Fruit fly (Drosophila melanogaster): ENCODE results near the gene FipoQ.

Gene FipoQ

DNA sequence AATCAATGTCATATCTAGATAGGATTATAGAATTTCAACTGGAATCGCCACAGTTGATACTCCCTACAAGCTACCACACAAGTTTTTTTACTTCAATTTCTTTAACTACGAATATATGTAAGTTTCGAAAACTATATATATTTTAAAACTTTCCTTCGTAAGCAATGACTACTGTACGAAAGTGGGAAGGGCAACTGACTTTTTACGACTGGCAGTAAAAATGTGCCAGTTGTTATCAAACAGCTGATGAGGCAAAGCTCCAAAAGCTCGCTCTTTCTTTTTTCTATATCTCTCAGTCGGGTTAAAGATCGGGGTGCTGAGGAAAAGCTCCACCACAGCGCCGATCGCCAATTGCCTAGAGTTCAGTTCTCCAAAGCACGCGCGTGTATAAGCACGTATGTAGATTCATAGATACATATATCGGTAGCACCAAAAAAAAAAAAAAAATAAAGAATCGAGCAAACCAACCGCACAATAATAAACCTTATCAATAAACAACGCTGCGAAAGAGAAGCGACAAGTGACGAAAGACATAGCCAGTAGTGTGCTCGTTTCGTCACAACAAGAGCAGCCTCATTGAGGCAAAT, 15.5 kb upstream of the FipoQ start (continued):
- TF ChIP-seq Ets96B (tag; optimal IDR thresholded peaks at IDR 0.05) = peak; percentile 38
- TF ChIP-seq fd85E (GFP tag; optimal IDR thresholded peaks at IDR 0.05) = no peak
- peak; percentile 43 for TF ChIP-seq pdm3 (GFP tag; optimal IDR thresholded peaks at IDR 0.05)
- peak; percentile 55 for TF ChIP-seq CG31627 (GFP tag; optimal IDR thresholded peaks at IDR 0.05)
- TF ChIP-seq CG7368 (GFP tag; optimal IDR thresholded peaks at IDR 0.05) = peak; percentile 8
- TF ChIP-seq CG1621 (tag; optimal IDR thresholded peaks at IDR 0.05) = peak; percentile 8
- TF ChIP-seq Smox (GFP tag; optimal IDR thresholded peaks at IDR 0.05) = peak; percentile 43
- TF ChIP-seq salr (GFP tag; optimal IDR thresholded peaks at IDR 0.05) = no peak
- TF ChIP-seq Eip75B (GFP tag; optimal IDR thresholded peaks at IDR 0.05) = peak; percentile 32
- TF ChIP-seq Hr4 (GFP tag; optimal IDR thresholded peaks at IDR 0.05) = peak; percentile 44
- TF ChIP-seq dac (GFP tag; optimal IDR thresholded peaks at IDR 0.05) = no peak
- TF ChIP-seq esn (GFP tag; optimal IDR thresholded peaks at IDR 0.05) = peak; percentile 75
- no peak for TF ChIP-seq Eip93F (GFP tag; optimal IDR thresholded peaks at IDR 0.05)
- peak; percentile 47 for TF ChIP-seq achi (GFP tag; optimal IDR thresholded peaks at IDR 0.05)
- TF ChIP-seq Gug (GFP tag; IDR thresholded peaks at IDR 0.05) = peak; percentile 20; the same call in 1 of the 2 replicates
- peak; percentile 31 for TF ChIP-seq CG4318 (GFP tag; optimal IDR thresholded peaks at IDR 0.05)
- TF ChIP-seq CG8319 (GFP tag; optimal IDR thresholded peaks at IDR 0.05) = peak; percentile 31
- peak; percentile 78 for TF ChIP-seq CG6163 (GFP tag; IDR thresholded peaks at IDR 0.05)
- peak; percentile 76 for TF ChIP-seq Met (GFP tag; optimal IDR thresholded peaks at IDR 0.05)
- no peak for TF ChIP-seq CG11762 (GFP tag; optimal IDR thresholded peaks at IDR 0.05; ENCODE audit: insufficient read depth)
- peak; percentile 51 for TF ChIP-seq CG9139 (GFP tag; optimal IDR thresholded peaks at IDR 0.05)
- no peak for TF ChIP-seq CG6808 (GFP tag; optimal IDR thresholded peaks at IDR 0.05)
- no peak for TF ChIP-seq CG3919 (GFP tag; optimal IDR thresholded peaks at IDR 0.05)
- TF ChIP-seq ss (GFP tag; optimal IDR thresholded peaks at IDR 0.05) = no peak
- TF ChIP-seq CG32006 (GFP tag; optimal IDR thresholded peaks at IDR 0.05) = peak; percentile 26
- peak; percentile 52 for TF ChIP-seq CG6276 (GFP tag; optimal IDR thresholded peaks at IDR 0.05)
- TF ChIP-seq CG6854 (GFP tag; optimal IDR thresholded peaks at IDR 0.05) = peak; percentile 58
- TF ChIP-seq fkh (GFP tag; optimal IDR thresholded peaks at IDR 0.05) = no peak
- peak; percentile 70 for TF ChIP-seq CG8632 (GFP tag; optimal IDR thresholded peaks at IDR 0.05)
- TF ChIP-seq Hr38 (GFP tag; optimal IDR thresholded peaks at IDR 0.05) = no peak
- peak; percentile 29 for TF ChIP-seq CG11902 (GFP tag; optimal IDR thresholded peaks at IDR 0.05)
- peak; percentile 58 for TF ChIP-seq cyc (GFP tag; optimal IDR thresholded peaks at IDR 0.05)

DNA sequence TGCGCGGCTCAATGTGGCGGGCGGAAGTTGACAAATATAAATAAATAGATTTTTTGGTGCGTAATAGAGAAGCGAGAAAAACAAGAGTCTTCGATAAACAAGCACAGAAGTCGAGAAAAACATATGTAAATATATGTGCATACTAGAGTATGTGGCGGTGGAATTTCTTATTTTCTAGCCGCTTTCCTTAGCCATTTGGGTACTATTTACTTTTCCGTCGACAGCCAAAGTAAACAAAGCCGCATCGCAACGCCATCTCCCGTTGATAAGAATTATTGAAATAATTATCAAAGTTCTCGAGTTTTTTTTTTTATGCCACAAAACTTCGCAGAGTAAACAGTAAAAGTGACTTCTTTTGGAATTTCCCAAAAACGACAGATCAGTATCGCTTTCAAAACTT, 14.7 kb upstream of the FipoQ start:
- TF ChIP-seq Ets21C (GFP tag; optimal IDR thresholded peaks at IDR 0.05) (no peak), CG6276 (GFP tag; optimal IDR thresholded peaks at IDR 0.05) (no peak), CG3032 (tag; optimal IDR thresholded peaks at IDR 0.05) (no peak), ss (GFP tag; optimal IDR thresholded peaks at IDR 0.05) (no peak), Sox14 (GFP tag; optimal IDR thresholded peaks at IDR 0.05) (no peak), fkh (GFP tag; optimal IDR thresholded peaks at IDR 0.05) (peak; percentile 84), dsx (GFP tag; optimal IDR thresholded peaks at IDR 0.05; ENCODE audit: poor library complexity, severe bottlenecking) (no peak)

- peak; percentile 41 for TF ChIP-seq Ets96B (tag; optimal IDR thresholded peaks at IDR 0.05)
- TF ChIP-seq cyc (GFP tag; optimal IDR thresholded peaks at IDR 0.05) = peak; percentile 31
- peak; percentile 40 for TF ChIP-seq CG31627 (GFP tag; optimal IDR thresholded peaks at IDR 0.05)
- TF ChIP-seq CG3032 (tag; optimal IDR thresholded peaks at IDR 0.05) = peak; percentile 68
- TF ChIP-seq CG15336 (GFP tag; IDR thresholded peaks at IDR 0.05) = 0 out of 2 replicates have a peak, but pooled peaks have one; percentile 18
- TF ChIP-seq Hr39 (GFP tag; optimal IDR thresholded peaks at IDR 0.05) = peak; percentile 40
- TF ChIP-seq CG10631 (GFP tag; optimal IDR thresholded peaks at IDR 0.05) = no peak
- peak; percentile 54 for TF ChIP-seq lz (GFP tag; optimal IDR thresholded peaks at IDR 0.05)
- TF ChIP-seq esn (GFP tag; optimal IDR thresholded peaks at IDR 0.05) = peak; percentile 37
- TF ChIP-seq CG6163 (GFP tag; IDR thresholded peaks at IDR 0.05) = peak; percentile 64; the same call in 2 of the 3 replicates
- TF ChIP-seq Sox15 (GFP tag; optimal IDR thresholded peaks at IDR 0.05) = peak; percentile 31
- TF ChIP-seq CG8632 (GFP tag; optimal IDR thresholded peaks at IDR 0.05) = no peak
- peak; percentile 33 for TF ChIP-seq CG6792 (GFP tag; optimal IDR thresholded peaks at IDR 0.05)
- no peak for TF ChIP-seq fkh (GFP tag; optimal IDR thresholded peaks at IDR 0.05)
- peak; percentile 51 for TF ChIP-seq dsx (GFP tag; optimal IDR thresholded peaks at IDR 0.05; ENCODE audit: poor library complexity, severe bottlenecking)
- TF ChIP-seq CG8319 (GFP tag; optimal IDR thresholded peaks at IDR 0.05) = no peak
Measured at dm6 chr3R:29489209-29489608, 5.4 kb upstream of the FipoQ start, which contains the start of the genes CG2321 and CG2006. Gene CG2321, minus strand, starts transcription at chr3R:29489265. Gene CG2006, plus strand, starts transcription at chr3R:29489468.

All from whole organism, prepupa.